Worm (Caenorhabditis elegans): ENCODE data around the gene gldi-11.

DNA sequence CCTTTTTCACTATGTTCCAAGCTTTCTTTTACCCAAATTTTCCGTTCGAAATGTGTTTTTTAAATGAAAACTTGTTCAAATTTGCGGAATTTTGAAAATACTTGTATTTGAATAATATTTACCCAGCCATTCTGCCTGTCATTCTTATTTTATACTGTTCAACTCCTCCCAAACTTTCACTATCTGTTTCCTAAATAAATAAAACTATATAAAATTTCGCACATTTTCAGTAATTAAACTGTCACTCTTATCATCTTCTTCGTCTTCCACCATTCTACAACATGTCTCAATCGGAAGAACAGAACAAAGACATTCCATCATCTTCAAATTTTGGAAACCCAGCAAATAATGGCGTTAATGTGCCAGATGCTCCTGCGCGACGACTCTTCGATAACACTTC lies 40.8 kb downstream of the gldi-11 start, which contains the start of gene btbd-10:
- TF ChIP-seq ztf-6 (GFP tag; IDR thresholded peaks at IDR 0.05) (no peak), Y56A3A.18 (GFP tag; IDR thresholded peaks at IDR 0.05) (no peak), Y53G8AR.9 (GFP tag; conservative IDR thresholded peaks at IDR 0.05) (no peak)

Measured in whole organism, young adult.